Worm (Caenorhabditis elegans): ENCODE measurements around the gene vem-1.

DNA sequence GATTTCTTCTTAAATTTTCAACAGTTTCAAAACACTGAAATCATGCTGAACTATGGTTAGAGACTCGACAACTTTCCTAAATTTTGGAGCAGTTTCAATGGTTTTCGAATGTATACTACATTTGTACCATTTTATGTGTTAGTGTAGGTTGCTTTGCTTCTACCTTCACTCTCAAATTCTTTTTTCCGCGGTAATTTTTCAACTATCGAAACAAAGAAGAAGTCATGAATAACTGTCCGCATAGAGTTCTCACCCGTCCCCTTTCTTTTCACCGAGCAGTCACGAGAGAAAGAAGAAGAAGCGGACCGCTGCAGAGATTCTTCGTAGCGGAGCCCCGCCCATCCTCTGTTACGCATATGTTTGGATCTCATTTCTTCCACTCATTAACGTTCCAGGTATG is 27.8 kb upstream of the vem-1 start, which contains the start of gene hlh-8:
- TF ChIP-seq elt-2 (tag; optimal IDR thresholded peaks at IDR 0.05) (no peak), daf-12 (tag; optimal IDR thresholded peaks at IDR 0.05) (no peak), snpc-4 (tag; optimal IDR thresholded peaks at IDR 0.05) (no peak), nhr-12 (tag; optimal IDR thresholded peaks at IDR 0.05) (no peak), skn-1 (tag; optimal IDR thresholded peaks at IDR 0.05) (no peak), aly-2 (tag; optimal IDR thresholded peaks at IDR 0.05) (no peak), ztf-11 (tag; optimal IDR thresholded peaks at IDR 0.05) (no peak), eor-1 (tag; optimal IDR thresholded peaks at IDR 0.05) (no peak)
